Fruit fly (Drosophila melanogaster) Kc167 (cell line): ENCODE results near the gene p-cup.

Source experiments
- Sin3A ChIP-seq: fragments of >200 bp; optimal IDR thresholded peaks from 2 replicates; lab custom pipeline; 2018; ENCODE audit warnings: missing external identifiers
- h ChIP-seq: fragments of >200 bp; optimal IDR thresholded peaks from 3 replicates; lab custom pipeline; 2018; ENCODE audit warnings: missing external identifiers
- ttk ChIP-seq: sonication (Bioruptor generic); optimal IDR thresholded peaks from 2 replicates; lab custom pipeline; 2017; ENCODE audit warnings: missing external identifiers

DNA sequence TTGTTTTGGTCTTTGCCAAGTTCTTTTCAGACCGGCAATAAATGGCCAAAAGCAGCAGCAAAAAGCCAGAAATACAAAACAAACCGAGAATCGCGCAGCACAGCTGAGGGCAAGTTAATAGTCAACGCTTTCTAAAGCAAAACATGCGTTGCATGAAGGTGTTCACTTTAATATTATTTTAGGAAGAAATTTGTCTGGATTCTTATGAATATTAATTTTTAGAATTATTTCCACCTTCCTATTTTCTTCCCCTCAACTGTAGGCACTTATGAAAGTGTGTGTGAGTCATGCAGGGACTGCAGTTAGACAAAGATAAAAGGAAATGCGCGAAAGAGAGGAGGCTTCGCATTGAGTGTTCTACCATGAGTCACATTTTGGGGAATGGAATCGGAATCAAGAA is 42.6 kb upstream of the p-cup start:
- TF ChIP-seq ttk (no peak), Sin3A (lab: Kevin White, UChicago) (no peak), h (lab: Kevin White, UChicago) (no peak)
